Fruit fly (Drosophila melanogaster) whole organism, embryonic: ENCODE results near the gene CG5390.

Experiments used
- CG10431 ChIP-seq: fragments of 200-800 bp; sonication (Bioruptor generic); optimal IDR thresholded peaks from 3 replicates; lab custom pipeline; 2018; ENCODE audit warnings: missing biosample characterization, mild to moderate bottlenecking, missing genetic modification characterization
- CG11504 ChIP-seq: fragments of 200-800 bp; sonication (Bioruptor generic); optimal IDR thresholded peaks from 3 replicates; lab custom pipeline; 2019; ENCODE audit warnings: missing biosample characterization, mild to moderate bottlenecking, missing genetic modification characterization, moderate library complexity
- CG11560 ChIP-seq: fragments of 200-800 bp; sonication (Bioruptor generic); IDR thresholded peaks from 3 replicates; pipeline ENCODE4 v1.3.6; 2022; ENCODE audit warnings: missing biosample characterization, missing genetic modification characterization
- CG12769 ChIP-seq: fragments of 200-800 bp; sonication (Bioruptor generic); optimal IDR thresholded peaks from 2 replicates; lab custom pipeline; 2019; ENCODE audit warnings: missing biosample characterization, mild to moderate bottlenecking, missing genetic modification characterization, moderate library complexity
- CG13624 ChIP-seq: fragments of 200-800 bp; sonication (Bioruptor generic); optimal IDR thresholded peaks from 2 replicates; lab custom pipeline; 2016; ENCODE audit warnings: missing biosample characterization, missing genetic modification characterization
- CG14710 ChIP-seq: fragments of 200-800 bp; sonication (Bioruptor generic); optimal IDR thresholded peaks from 3 replicates; lab custom pipeline; 2019; ENCODE audit warnings: missing biosample characterization, mild to moderate bottlenecking, missing genetic modification characterization, moderate library complexity
- CG15073 ChIP-seq: fragments of 200-800 bp; sonication (Bioruptor generic); optimal IDR thresholded peaks from 2 replicates; lab custom pipeline; 2016; ENCODE audit warnings: missing biosample characterization, missing genetic modification characterization
- CG17186 ChIP-seq: fragments of 200-800 bp; sonication (Bioruptor generic); optimal IDR thresholded peaks from 3 replicates; lab custom pipeline; 2017; ENCODE audit warnings: missing biosample characterization, missing genetic modification reagents, missing genetic modification characterization
- CG17829 ChIP-seq: fragments of 200-800 bp; optimal IDR thresholded peaks from 2 replicates; lab custom pipeline; 2019; ENCODE audit warnings: missing biosample characterization, mild to moderate bottlenecking, missing genetic modification characterization, moderate library complexity
- CG4617 ChIP-seq: fragments of 200-800 bp; sonication (Bioruptor generic); optimal IDR thresholded peaks from 3 replicates; lab custom pipeline; 2016; ENCODE audit warnings: missing biosample characterization, missing genetic modification characterization, borderline replicate concordance
- CG5180 ChIP-seq: fragments of 200-800 bp; sonication (Bioruptor generic); optimal IDR thresholded peaks from 3 replicates; lab custom pipeline; 2017; ENCODE audit warnings: missing biosample characterization, missing genetic modification characterization, mild to moderate bottlenecking, moderate library complexity, missing genetic modification reagents
- CG7963 ChIP-seq: fragments of 200-800 bp; sonication (Bioruptor generic); IDR thresholded peaks from 3 replicates; pipeline ENCODE4 v1.3.6; 2022; ENCODE audit warnings: missing biosample characterization, missing genetic modification characterization; ENCODE audit not compliant: partially characterized antibody
- CG8281 ChIP-seq: fragments of 200-800 bp; sonication (Bioruptor generic); optimal IDR thresholded peaks from 2 replicates; lab custom pipeline; 2018; ENCODE audit warnings: missing biosample characterization, mild to moderate bottlenecking, missing genetic modification characterization, moderate library complexity
- CG8388 ChIP-seq: fragments of 200-800 bp; sonication (Bioruptor generic); optimal IDR thresholded peaks from 2 replicates; lab custom pipeline; 2019; ENCODE audit warnings: missing biosample characterization, mild to moderate bottlenecking, missing genetic modification characterization, moderate library complexity
- CG8478 ChIP-seq: fragments of >200 bp; optimal IDR thresholded peaks from 2 replicates; lab custom pipeline; 2018
- CG9215 ChIP-seq: fragments of 200-800 bp; sonication (Bioruptor generic); IDR thresholded peaks from 2 replicates; pipeline ENCODE4 v1.3.6; 2022; ENCODE audit warnings: missing biosample characterization, missing genetic modification characterization
- D19A ChIP-seq: fragments of 200-800 bp; optimal IDR thresholded peaks from 3 replicates; lab custom pipeline; 2019; ENCODE audit warnings: missing biosample characterization, mild to moderate bottlenecking, missing genetic modification characterization, moderate library complexity
- Dfd ChIP-seq, 2 experiments: fragments of >200 bp; optimal IDR thresholded peaks; 2 replicates each; lab custom pipeline; 2017; ENCODE audit warnings: missing biosample characterization in 2 of 2, missing genetic modification characterization in 2 of 2
- Dip2 ChIP-seq: fragments of 200-800 bp; sonication (Bioruptor generic); IDR thresholded peaks from 2 replicates; pipeline ENCODE4 v1.3.6; 2022; ENCODE audit warnings: missing biosample characterization, missing genetic modification characterization
- Ets97D ChIP-seq: fragments of 200-800 bp; sonication (Bioruptor generic); optimal IDR thresholded peaks from 3 replicates; lab custom pipeline; 2016; ENCODE audit warnings: missing biosample characterization, missing genetic modification characterization
- Fer2 ChIP-seq: fragments of 200-800 bp; sonication (Bioruptor generic); optimal IDR thresholded peaks from 2 replicates; lab custom pipeline; 2018; ENCODE audit warnings: missing biosample characterization, mild to moderate bottlenecking, missing genetic modification characterization, moderate library complexity
- Hand ChIP-seq: fragments of 200-800 bp; sonication (Bioruptor generic); optimal IDR thresholded peaks from 2 replicates; lab custom pipeline; 2017; ENCODE audit warnings: mild to moderate bottlenecking, missing biosample characterization, missing genetic modification reagents, missing genetic modification characterization
- Hmr ChIP-seq: fragments of 200-800 bp; sonication (Bioruptor generic); optimal IDR thresholded peaks from 3 replicates; lab custom pipeline; 2017; ENCODE audit warnings: mild to moderate bottlenecking, missing biosample characterization, missing genetic modification reagents, missing genetic modification characterization
- Mrtf ChIP-seq: fragments of 200-800 bp; sonication (Bioruptor generic); IDR thresholded peaks from 3 replicates; pipeline ENCODE4 v1.3.6; 2022; ENCODE audit warnings: missing biosample characterization, missing genetic modification characterization
- Nf-YC ChIP-seq: fragments of 200-800 bp; optimal IDR thresholded peaks from 3 replicates; lab custom pipeline; 2019; ENCODE audit warnings: missing biosample characterization, mild to moderate bottlenecking, missing genetic modification characterization, moderate library complexity
- Sox100B ChIP-seq: fragments of 200-800 bp; sonication (Bioruptor generic); optimal IDR thresholded peaks from 3 replicates; lab custom pipeline; 2018; ENCODE audit warnings: missing biosample characterization, mild to moderate bottlenecking, missing genetic modification characterization
- Sry-δ ChIP-seq: fragments of 200-800 bp; sonication (Bioruptor generic); optimal IDR thresholded peaks from 2 replicates; lab custom pipeline; 2016; ENCODE audit warnings: missing biosample characterization, missing genetic modification characterization
- ab ChIP-seq: fragments of 200-800 bp; sonication (Bioruptor generic); optimal IDR thresholded peaks from 2 replicates; lab custom pipeline; 2016; ENCODE audit warnings: missing biosample characterization, missing genetic modification characterization
- ato ChIP-seq: fragments of 200-800 bp; sonication (Bioruptor generic); IDR thresholded peaks from 2 replicates; pipeline ENCODE4 v1.3.6; 2022; ENCODE audit warnings: missing biosample characterization, missing genetic modification characterization; ENCODE audit not compliant: partially characterized antibody
- bcd ChIP-seq: fragments of 200-800 bp; sonication (Bioruptor generic); optimal IDR thresholded peaks from 2 replicates; lab custom pipeline; 2017; ENCODE audit warnings: missing biosample characterization, mild to moderate bottlenecking, missing genetic modification characterization
- croc ChIP-seq: fragments of 200-800 bp; sonication (Bioruptor generic); conservative IDR thresholded peaks from 3 replicates; pipeline ENCODE4 v1.3.6; 2022; ENCODE audit warnings: missing biosample characterization, missing genetic modification characterization
- crp ChIP-seq, 2 experiments: fragments of 200-800 bp; sonication (Bioruptor generic); optimal IDR thresholded peaks; 2 replicates in 1 of 2; 3 replicates in 1 of 2; lab custom pipeline; 2017; ENCODE audit warnings: missing biosample characterization in 2 of 2, missing genetic modification characterization in 2 of 2, mild to moderate bottlenecking in 1 of 2, moderate library complexity in 1 of 2
- cwo ChIP-seq: fragments of 200-800 bp; sonication (Bioruptor generic); optimal IDR thresholded peaks from 3 replicates; lab custom pipeline; 2017; ENCODE audit warnings: missing biosample characterization, missing genetic modification characterization, mild to moderate bottlenecking, moderate library complexity, missing genetic modification reagents
- dm ChIP-seq: fragments of 200-800 bp; sonication (Bioruptor generic); optimal IDR thresholded peaks from 3 replicates; lab custom pipeline; 2016; ENCODE audit warnings: missing biosample characterization, missing genetic modification characterization
- emc ChIP-seq: fragments of 200-800 bp; sonication (Bioruptor generic); optimal IDR thresholded peaks from 2 replicates; lab custom pipeline; 2016; ENCODE audit warnings: missing biosample characterization, missing genetic modification characterization
- grn ChIP-seq: fragments of 200-800 bp; sonication (Bioruptor generic); optimal IDR thresholded peaks from 3 replicates; lab custom pipeline; 2017; ENCODE audit warnings: missing biosample characterization, missing genetic modification characterization
- h ChIP-seq: fragments of >200 bp; optimal IDR thresholded peaks from 2 replicates; lab custom pipeline; 2017
- hb ChIP-seq: fragments of 200-800 bp; sonication (Bioruptor generic); IDR thresholded peaks from 3 replicates; pipeline ENCODE4 v1.3.6; 2022; ENCODE audit warnings: missing biosample characterization, missing genetic modification characterization; ENCODE audit not compliant: partially characterized antibody
- jumu ChIP-seq: fragments of 200-800 bp; sonication (Bioruptor generic); optimal IDR thresholded peaks from 3 replicates; lab custom pipeline; 2016; ENCODE audit warnings: missing biosample characterization, missing genetic modification characterization
- kah ChIP-seq: fragments of 200-800 bp; sonication (Bioruptor generic); optimal IDR thresholded peaks from 2 replicates; lab custom pipeline; 2018; ENCODE audit warnings: missing biosample characterization, mild to moderate bottlenecking, missing genetic modification characterization
- pfk ChIP-seq: fragments of 200-800 bp; sonication (Bioruptor generic); optimal IDR thresholded peaks from 2 replicates; lab custom pipeline; 2018; ENCODE audit warnings: missing biosample characterization, mild to moderate bottlenecking, missing genetic modification characterization, moderate library complexity
- pho ChIP-seq: fragments of 200-800 bp; sonication (Bioruptor generic); optimal IDR thresholded peaks from 2 replicates; lab custom pipeline; 2016; ENCODE audit warnings: missing biosample characterization, missing genetic modification characterization
- pros ChIP-seq: fragments of 200-800 bp; sonication (Bioruptor generic); optimal IDR thresholded peaks from 3 replicates; lab custom pipeline; 2019; ENCODE audit warnings: missing biosample characterization, mild to moderate bottlenecking, missing genetic modification characterization, moderate library complexity
- run ChIP-seq: fragments of 200-800 bp; sonication (Bioruptor generic); optimal IDR thresholded peaks from 3 replicates; lab custom pipeline; 2018; ENCODE audit warnings: missing biosample characterization, mild to moderate bottlenecking, missing genetic modification characterization
- seq ChIP-seq: fragments of 200-800 bp; sonication (Bioruptor generic); IDR thresholded peaks from 2 replicates; pipeline ENCODE4 v1.3.6; 2022; ENCODE audit warnings: missing biosample characterization, missing genetic modification characterization
- ssp ChIP-seq: fragments of 200-800 bp; sonication (Bioruptor generic); IDR thresholded peaks from 2 replicates; pipeline ENCODE4 v1.3.6; 2022; ENCODE audit warnings: missing biosample characterization, missing genetic modification characterization
- tap ChIP-seq: fragments of 200-800 bp; optimal IDR thresholded peaks from 3 replicates; lab custom pipeline; 2019; ENCODE audit warnings: missing biosample characterization, mild to moderate bottlenecking, missing genetic modification characterization, moderate library complexity
- vnd ChIP-seq: fragments of 200-800 bp; sonication (Bioruptor generic); IDR thresholded peaks from 3 replicates; pipeline ENCODE4 v1.3.6; 2022; ENCODE audit warnings: missing biosample characterization, missing genetic modification characterization; ENCODE audit not compliant: partially characterized antibody
- wdn ChIP-seq: fragments of 200-800 bp; sonication (Bioruptor generic); IDR thresholded peaks from 2 replicates; pipeline ENCODE4 v1.3.6; 2022; ENCODE audit warnings: missing biosample characterization, missing genetic modification characterization
- wek ChIP-seq: fragments of 200-800 bp; sonication (Bioruptor generic); optimal IDR thresholded peaks from 3 replicates; lab custom pipeline; 2018; ENCODE audit warnings: missing biosample characterization, mild to moderate bottlenecking, missing genetic modification characterization, moderate library complexity

CG5390 gene

dm6 chr2L:10321036-10321583 lies 14.7 kb upstream of the CG5390 start (continued):
- TF ChIP-seq seq (GFP tag; lab: Robert Waterston, UW): no peak
- TF ChIP-seq CG11504 (tag; lab: Kevin White, UChicago): no peak
- TF ChIP-seq CG8388 (GFP tag; lab: Kevin White, UChicago): no peak
- peak; percentile 7 for TF ChIP-seq CG14710 (tag; lab: Kevin White, UChicago)
- no peak for TF ChIP-seq ab (GFP tag; lab: Kevin White, UChicago)
- TF ChIP-seq CG9215 (GFP tag; lab: Robert Waterston, UW): no peak
- no peak for TF ChIP-seq croc (GFP tag; lab: Robert Waterston, UW)
- no peak for TF ChIP-seq Mrtf (GFP tag; lab: Robert Waterston, UW)
- TF ChIP-seq kah (GFP tag; lab: Kevin White, UChicago): peak; percentile 72
- TF ChIP-seq CG13624 (GFP tag; lab: Kevin White, UChicago): peak; percentile 21
- TF ChIP-seq grn (GFP tag; lab: Kevin White, UChicago): peak; percentile 40
- TF ChIP-seq emc (GFP tag; lab: Kevin White, UChicago): no peak
- no peak for TF ChIP-seq tap (tag; lab: Kevin White, UChicago)
- TF ChIP-seq Ets97D: no peak
- peak; percentile 16 for TF ChIP-seq CG8281
- TF ChIP-seq pho (GFP tag; lab: Kevin White, UChicago): no peak
- no peak for TF ChIP-seq bcd (GFP tag; lab: Kevin White, UChicago)
- no peak for TF ChIP-seq Hand (GFP tag; lab: Kevin White, UChicago)
- TF ChIP-seq ato (GFP tag; lab: Robert Waterston, UW): peak; percentile 11; the same call in 1 of the 2 replicates
- no peak for TF ChIP-seq CG11560 (tag; lab: Robert Waterston, UW)
- peak; percentile 2 for TF ChIP-seq Nf-YC (tag; lab: Kevin White, UChicago)
- no peak for TF ChIP-seq ssp (GFP tag; lab: Robert Waterston, UW)
- no peak for TF ChIP-seq Fer2
- peak; percentile 33 for TF ChIP-seq Sox100B (GFP tag; lab: Kevin White, UChicago)
- 0 out of 3 replicates have a peak, but pooled peaks have one; percentile 39 for TF ChIP-seq CG7963 (GFP tag; lab: Robert Waterston, UW)
- TF ChIP-seq h (lab: Kevin White, UChicago): no peak
- no peak for TF ChIP-seq Dip2
- no peak for TF ChIP-seq crp (GFP tag; optimal IDR thresholded peaks at IDR 0.05; lab: Kevin White, UChicago)
- TF ChIP-seq Hmr: no peak
- no peak for TF ChIP-seq pfk (GFP tag; lab: Kevin White, UChicago)
- TF ChIP-seq Dfd (GFP tag; optimal IDR thresholded peaks at IDR 0.05; lab: Kevin White, UChicago): no peak
- no peak for TF ChIP-seq CG4617 (GFP tag; lab: Kevin White, UChicago)
- no peak for TF ChIP-seq CG17186 (GFP tag; lab: Kevin White, UChicago)
- no peak for TF ChIP-seq cwo (GFP tag; lab: Kevin White, UChicago)
- no peak for TF ChIP-seq CG10431 (GFP tag; lab: Kevin White, UChicago)
- TF ChIP-seq wdn (GFP tag; lab: Robert Waterston, UW): no peak
- no peak for TF ChIP-seq run (tag; lab: Kevin White, UChicago)
- TF ChIP-seq wek (GFP tag; lab: Kevin White, UChicago): no peak
- TF ChIP-seq CG5180 (GFP tag; lab: Kevin White, UChicago): no peak
- no peak for TF ChIP-seq CG8478 (lab: Kevin White, UChicago)
- no peak for TF ChIP-seq pros (GFP tag; lab: Kevin White, UChicago)
- no peak for TF ChIP-seq D19A (tag; lab: Kevin White, UChicago)
- no peak for TF ChIP-seq CG12769
- TF ChIP-seq dm (GFP tag; lab: Kevin White, UChicago): no peak
- peak; percentile 75 for TF ChIP-seq vnd (GFP tag; lab: Robert Waterston, UW)
- peak; percentile 76 for TF ChIP-seq Sry-δ (GFP tag; lab: Kevin White, UChicago)
- TF ChIP-seq jumu (GFP tag; lab: Kevin White, UChicago): no peak
- TF ChIP-seq CG17829 (tag; lab: Kevin White, UChicago): peak; percentile 9
- peak; percentile 68; the same call in 1 of the 3 replicates for TF ChIP-seq hb (GFP tag; lab: Robert Waterston, UW)
- no peak for TF ChIP-seq CG15073 (GFP tag; lab: Kevin White, UChicago)
